Worm (Caenorhabditis elegans) whole organism, L4 larva: Measurements from ENCODE around the gene tag-275.

Source experiments
- D1046.2 ChIP-seq: fragments of 200-800 bp; sonication (Bioruptor generic); IDR thresholded peaks from 2 replicates; pipeline ENCODE4 v1.3.6; 2022; ENCODE audit warnings: missing genetic modification characterization, missing compliant biosample characterization
- F10B5.3 ChIP-seq: sonication (generic microtip); optimal IDR thresholded peaks from 2 replicates; lab custom pipeline; 2016; ENCODE audit warnings: mild to moderate bottlenecking, missing genetic modification characterization, missing compliant biosample characterization
- F49E8.2 ChIP-seq: sonication (generic microtip); optimal IDR thresholded peaks from 2 replicates; lab custom pipeline; 2016; ENCODE audit warnings: missing compliant biosample characterization, mild to moderate bottlenecking, missing genetic modification characterization, borderline replicate concordance
- T26A8.4 ChIP-seq: fragments of 200-800 bp; sonication (Bioruptor generic); IDR thresholded peaks from 2 replicates; pipeline ENCODE4 v1.3.6; 2022; ENCODE audit warnings: missing genetic modification characterization, missing compliant biosample characterization
- Y5F2A.4 ChIP-seq: fragments of 200-800 bp; sonication (Bioruptor generic); optimal IDR thresholded peaks from 2 replicates; lab custom pipeline; 2018; ENCODE audit warnings: mild to moderate bottlenecking, missing genetic modification characterization, missing compliant biosample characterization
- ZK337.2 ChIP-seq: fragments of 200-800 bp; sonication (Bioruptor generic); IDR thresholded peaks from 2 replicates; pipeline ENCODE4 v1.3.6; 2022; ENCODE audit warnings: missing genetic modification reagents, missing genetic modification characterization, missing compliant biosample characterization
- ZK546.5 ChIP-seq, 2 experiments: sonication (generic microtip); optimal IDR thresholded peaks; 2 replicates each; lab custom pipeline; 2017; ENCODE audit warnings: missing biosample characterization in 2 of 2, missing genetic modification characterization in 2 of 2
- aha-1 ChIP-seq: fragments of 150-350 bp; peaks from one replicate; lab custom pipeline; 2014; ENCODE audit warnings: missing biosample characterization, missing genetic modification characterization
- aly-2 ChIP-seq: sonication (generic microtip); optimal IDR thresholded peaks from 2 replicates; lab custom pipeline; 2018; ENCODE audit warnings: missing biosample characterization, missing genetic modification characterization
- ceh-20 ChIP-seq: fragments of 200-800 bp; sonication (Bioruptor generic); IDR thresholded peaks from 2 replicates; pipeline ENCODE4 v1.3.6; 2022; ENCODE audit warnings: missing genetic modification reagents, missing genetic modification characterization, missing compliant biosample characterization
- ces-1 ChIP-seq: fragments of 150-350 bp; sonication (generic microtip); optimal IDR thresholded peaks from 4 replicates; lab custom pipeline; 2014; ENCODE audit warnings: missing biosample characterization, missing genetic modification reagents, missing genetic modification characterization
- daf-16 ChIP-seq, 3 experiments: sonication (generic microtip); optimal IDR thresholded peaks; 2 replicates each; lab custom pipeline; 2016 to 2017; ENCODE audit warnings: missing genetic modification characterization in 3 of 3, missing genetic modification reagents in 3 of 3, mild to moderate bottlenecking in 2 of 3, missing compliant biosample characterization in 2 of 3, missing biosample characterization in 1 of 3, moderate library complexity in 1 of 3
- duxl-1 ChIP-seq: sonication (generic microtip); optimal IDR thresholded peaks from 2 replicates; lab custom pipeline; 2016; ENCODE audit warnings: mild to moderate bottlenecking, missing genetic modification characterization, moderate library complexity, missing compliant biosample characterization; ENCODE audit not compliant: poor library complexity
- fkh-10 ChIP-seq: fragments of 150-350 bp; optimal IDR thresholded peaks from 2 replicates; lab custom pipeline; 2014; ENCODE audit warnings: missing biosample characterization, missing genetic modification reagents, missing genetic modification characterization
- hif-1 ChIP-seq, 2 experiments: sonication (generic microtip); optimal IDR thresholded peaks; 2 replicates each; lab custom pipeline; 2016 to 2017; ENCODE audit warnings: missing compliant biosample characterization in 2 of 2, missing genetic modification characterization in 2 of 2, missing genetic modification reagents in 2 of 2, missing genotype in 2 of 2, mild to moderate bottlenecking in 1 of 2
- hlh-30 ChIP-seq: sonication (generic microtip); optimal IDR thresholded peaks from 2 replicates; lab custom pipeline; 2017; ENCODE audit warnings: antibody characterized with exemption, mild to moderate bottlenecking, missing genetic modification characterization, missing compliant biosample characterization; ENCODE audit not compliant: insufficient read depth
- lin-1 ChIP-seq: fragments of 200-800 bp; sonication (Bioruptor generic); IDR thresholded peaks from 2 replicates; pipeline ENCODE4 v1.3.6; 2022; ENCODE audit warnings: missing genetic modification reagents, missing genetic modification characterization, missing compliant biosample characterization
- lin-29 ChIP-seq: fragments of 200-800 bp; sonication (Bioruptor generic); IDR thresholded peaks from 2 replicates; pipeline ENCODE4 v1.3.6; 2022; ENCODE audit warnings: missing genetic modification reagents, missing genetic modification characterization, missing compliant biosample characterization
- mxl-2 ChIP-seq: fragments of 200-800 bp; sonication (Bioruptor generic); conservative IDR thresholded peaks from 2 replicates; pipeline ENCODE4 v1.3.6; 2022; ENCODE audit warnings: missing genetic modification reagents, missing genetic modification characterization, missing compliant biosample characterization
- mxl-3 ChIP-seq: fragments of 200-800 bp; sonication (Bioruptor generic); optimal IDR thresholded peaks from 2 replicates; lab custom pipeline; 2018; ENCODE audit warnings: mild to moderate bottlenecking, missing genetic modification characterization, missing compliant biosample characterization
- nhr-237 ChIP-seq: sonication (generic microtip); optimal IDR thresholded peaks from 2 replicates; lab custom pipeline; 2017; ENCODE audit warnings: missing biosample characterization, missing genetic modification characterization
- nhr-48 ChIP-seq: sonication (generic microtip); optimal IDR thresholded peaks from 2 replicates; lab custom pipeline; 2016; ENCODE audit warnings: mild to moderate bottlenecking, missing genetic modification characterization, missing compliant biosample characterization
- pha-4 ChIP-seq, 2 experiments: fragments of 150-350 bp in 1 of 2; fragments of 200-800 bp in 1 of 2; sonication (Bioruptor generic) in 1 of 2; IDR thresholded peaks in 1 of 2; optimal IDR thresholded peaks in 1 of 2; 2 replicates each; pipeline versions ENCODE4 v1.3.6 to Lab custom; 2014 to 2022; ENCODE audit warnings: missing genetic modification characterization in 2 of 2, missing genetic modification reagents in 2 of 2, missing biosample characterization in 1 of 2, missing compliant biosample characterization in 1 of 2
- pqm-1 ChIP-seq: sonication (generic microtip); optimal IDR thresholded peaks from 2 replicates; lab custom pipeline; 2017; ENCODE audit warnings: missing biosample characterization, missing genetic modification characterization
- rbr-2 ChIP-seq: sonication (generic microtip); optimal IDR thresholded peaks from 2 replicates; lab custom pipeline; 2016; ENCODE audit warnings: missing genotype, missing genetic modification characterization, missing compliant biosample characterization
- unc-62 ChIP-seq, 3 experiments: fragments of 150-350 bp in 1 of 3; sonication (generic microtip); optimal IDR thresholded peaks in 2 of 3; peaks in 1 of 3; 1 replicate in 1 of 3; 2 replicates in 2 of 3; lab custom pipeline; 2014 to 2017; ENCODE audit warnings: missing biosample characterization in 3 of 3, missing genetic modification characterization in 3 of 3, missing genetic modification reagents in 3 of 3, missing genotype in 1 of 3
- vab-7 ChIP-seq: fragments of 200-800 bp; sonication (Bioruptor generic); IDR thresholded peaks from 2 replicates; pipeline ENCODE4 v1.3.6; 2022; ENCODE audit warnings: missing genetic modification reagents, missing genetic modification characterization, missing compliant biosample characterization
- zfp-2 ChIP-seq: sonication (generic microtip); optimal IDR thresholded peaks from 2 replicates; lab custom pipeline; 2016; ENCODE audit warnings: mild to moderate bottlenecking, missing genetic modification characterization, missing compliant biosample characterization
- zip-11 ChIP-seq: fragments of 200-800 bp; sonication (Bioruptor generic); IDR thresholded peaks from 2 replicates; pipeline ENCODE4 v1.3.6; 2022; ENCODE audit warnings: missing genetic modification characterization, missing compliant biosample characterization
- ztf-11 ChIP-seq: fragments of 150-350 bp; optimal IDR thresholded peaks from 2 replicates; lab custom pipeline; 2014; ENCODE audit warnings: missing biosample characterization, missing genetic modification characterization

tag-275 gene

DNA sequence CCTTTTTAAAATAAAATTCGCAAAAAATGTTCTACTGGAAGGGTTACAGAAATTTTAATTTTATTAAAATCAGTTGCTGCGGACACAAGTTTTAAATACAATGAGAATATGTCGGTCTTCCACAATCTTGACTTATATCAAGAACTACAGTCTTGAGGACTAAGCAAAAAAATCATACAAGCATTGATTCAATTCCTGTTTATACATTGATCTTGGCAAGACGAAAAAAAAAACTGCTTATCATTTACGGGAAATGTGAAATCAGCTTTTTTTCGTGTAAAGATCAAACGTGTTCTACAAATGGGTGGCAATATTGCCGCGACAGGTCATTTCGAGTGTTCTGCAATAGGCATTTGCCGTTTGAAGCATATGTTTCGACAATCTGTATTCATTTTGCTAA is 34.4 kb upstream of the tag-275 start, which contains the start of gene T13C5.2 (continued):
- no peak for TF ChIP-seq pha-4 (GFP tag; IDR thresholded peaks at IDR 0.05; lab: Robert Waterston, UW)
- no peak for TF ChIP-seq pha-4 (tag; optimal IDR thresholded peaks at IDR 0.05; lab: Kevin White, UChicago)
- no peak for TF ChIP-seq zip-11
- TF ChIP-seq, all 104 proteins: peak for 0

ce11 chrX:6180293-6180692 is 29.9 kb upstream of the tag-275 start, which contains the start of gene T13C5.7:
T13C5.7 (plus strand) TSS chrX:6180593.
- no peak for TF ChIP-seq rbr-2 (tag; lab: Kevin White, UChicago)
- no peak for TF ChIP-seq mxl-2 (GFP tag; lab: Robert Waterston, UW)
- no peak for TF ChIP-seq fkh-10
- no peak for TF ChIP-seq F10B5.3 (tag; lab: Kevin White, UChicago)
- TF ChIP-seq ztf-11 (tag; lab: Kevin White, UChicago) = no peak
- no peak for TF ChIP-seq lin-29 (GFP tag; lab: Robert Waterston, UW)
- no peak for TF ChIP-seq Y5F2A.4
- no peak for TF ChIP-seq ZK546.5 (tag; optimal IDR thresholded peaks at IDR 0.05; lab: Kevin White, UChicago)
- TF ChIP-seq ZK337.2 (GFP tag; lab: Robert Waterston, UW) = no peak
- no peak for TF ChIP-seq D1046.2
- no peak for TF ChIP-seq unc-62 (GFP tag; optimal IDR thresholded peaks at IDR 0.05 in 1 of 2; lab: Kevin White, UChicago)
- TF ChIP-seq unc-62 (tag; optimal IDR thresholded peaks at IDR 0.05; lab: Kevin White, UChicago) = no peak
- TF ChIP-seq zip-11 = no peak
- no peak for TF ChIP-seq hlh-30

ce11 chrX:6178989-6179388 is 28.6 kb upstream of the tag-275 start:
- TF ChIP-seq unc-62 (GFP tag; optimal IDR thresholded peaks at IDR 0.05 in 1 of 2; lab: Kevin White, UChicago) (peak in 1 of 2 experiments; percentile 3), unc-62 (tag; optimal IDR thresholded peaks at IDR 0.05; lab: Kevin White, UChicago) (no peak), vab-7 (GFP tag; lab: Robert Waterston, UW) (no peak), zfp-2 (tag; lab: Kevin White, UChicago) (no peak), aha-1 (no peak), hif-1 (tag; optimal IDR thresholded peaks at IDR 0.05; lab: Kevin White, UChicago) (no peak)

ce11 chrX:6177944-6178566 is 27.7 kb upstream of the tag-275 start, which contains the start of the genes T25B2.4 and T13C5.3:
T25B2.4 (plus strand) TSS chrX:6178244.
T13C5.3 (plus strand) TSS chrX:6178516.
- TF ChIP-seq ceh-20 (GFP tag; lab: Robert Waterston, UW) = no peak
- no peak for TF ChIP-seq ces-1
- no peak for TF ChIP-seq duxl-1 (tag; lab: Kevin White, UChicago)
- no peak for TF ChIP-seq F49E8.2
- no peak for TF ChIP-seq T26A8.4

ce11 chrX:6175829-6176228 is 25.5 kb upstream of the tag-275 start, which contains the start of gene T25B2.3:
T25B2.3 (plus strand) TSS chrX:6176129.
- TF ChIP-seq lin-1 (GFP tag; lab: Robert Waterston, UW) (no peak), pqm-1 (tag; lab: Kevin White, UChicago) (peak; percentile 1), mxl-3 (GFP tag; lab: Kevin White, UChicago) (no peak), aly-2 (no peak), nhr-237 (tag; lab: Kevin White, UChicago) (no peak), daf-16 (GFP tag; optimal IDR thresholded peaks at IDR 0.05; lab: Kevin White, UChicago) (no peak), daf-16 (tag; optimal IDR thresholded peaks at IDR 0.05; lab: Kevin White, UChicago) (no peak), nhr-48 (tag; lab: Kevin White, UChicago) (no peak)
